Worm (Caenorhabditis elegans) whole organism, L1 larva: Measurements from ENCODE around the gene dpy-10.

ENCODE experiments used
- C16A3.4 ChIP-seq: fragments of 150-350 bp; optimal IDR thresholded peaks from 2 replicates; lab custom pipeline; 2014; ENCODE audit warnings: missing biosample characterization, missing genetic modification characterization
- F16B12.6 ChIP-seq: fragments of 150-350 bp; optimal IDR thresholded peaks from 2 replicates; lab custom pipeline; 2014; ENCODE audit warnings: missing biosample characterization, missing genetic modification characterization
- aha-1 ChIP-seq: fragments of 150-350 bp; optimal IDR thresholded peaks from 2 replicates; lab custom pipeline; 2014; ENCODE audit warnings: missing biosample characterization, missing genetic modification characterization
- alr-1 ChIP-seq: fragments of 200-800 bp; sonication (Bioruptor generic); optimal IDR thresholded peaks from 2 replicates; lab custom pipeline; 2018; ENCODE audit warnings: borderline replicate concordance, mild to moderate bottlenecking, missing genetic modification characterization, missing compliant biosample characterization
- aly-2 ChIP-seq: fragments of 150-350 bp; optimal IDR thresholded peaks from 2 replicates; lab custom pipeline; 2014; ENCODE audit warnings: missing biosample characterization, missing genetic modification characterization
- blmp-1 ChIP-seq: fragments of 150-350 bp; optimal IDR thresholded peaks from 2 replicates; lab custom pipeline; 2014; ENCODE audit warnings: missing biosample characterization, missing genetic modification characterization
- ceh-63 ChIP-seq: fragments of 200-800 bp; sonication (Bioruptor generic); optimal IDR thresholded peaks from 2 replicates; lab custom pipeline; 2018; ENCODE audit warnings: mild to moderate bottlenecking, missing genetic modification characterization, missing compliant biosample characterization
- ceh-82 ChIP-seq, 3 experiments: fragments of 150-350 bp in 1 of 3; sonication (generic microtip) in 2 of 3; optimal IDR thresholded peaks; 2 replicates each; lab custom pipeline; 2014 to 2017; ENCODE audit warnings: missing biosample characterization in 3 of 3, missing genetic modification characterization in 3 of 3
- dpl-1 ChIP-seq, 3 experiments: fragments of 150-350 bp in 2 of 3; sonication (generic microtip) in 1 of 3; optimal IDR thresholded peaks; 2 replicates each; lab custom pipeline; 2014 to 2017; ENCODE audit warnings: missing biosample characterization in 3 of 3, missing genetic modification characterization in 3 of 3, missing genetic modification reagents in 3 of 3
- efl-1 ChIP-seq, 4 experiments: fragments of 150-350 bp; optimal IDR thresholded peaks in 3 of 4; peaks in 1 of 4; 1 replicate in 1 of 4; 2 replicates in 3 of 4; lab custom pipeline; 2014; ENCODE audit warnings: missing biosample characterization in 2 of 4, missing genetic modification characterization in 2 of 4, missing genetic modification reagents in 2 of 4
- elt-2 ChIP-seq: sonication (generic microtip); optimal IDR thresholded peaks from 2 replicates; lab custom pipeline; 2016; ENCODE audit warnings: missing genetic modification characterization, mild to moderate bottlenecking, inconsistent platforms, missing compliant biosample characterization, missing genetic modification reagents
- ets-5 ChIP-seq: fragments of 200-800 bp; sonication (Bioruptor generic); IDR thresholded peaks from 2 replicates; pipeline ENCODE4 v1.3.6; 2022; ENCODE audit warnings: missing genetic modification characterization, missing compliant biosample characterization
- fkh-10 ChIP-seq: sonication (generic microtip); optimal IDR thresholded peaks from 2 replicates; lab custom pipeline; 2017; ENCODE audit warnings: missing biosample characterization, missing genetic modification reagents, missing genetic modification characterization
- fkh-4 ChIP-seq: sonication (generic microtip); optimal IDR thresholded peaks from 2 replicates; lab custom pipeline; 2016; ENCODE audit warnings: missing compliant biosample characterization, missing genetic modification characterization, borderline replicate concordance
- fkh-8 ChIP-seq: sonication (generic microtip); optimal IDR thresholded peaks from 2 replicates; lab custom pipeline; 2016; ENCODE audit warnings: mild to moderate bottlenecking, missing genetic modification characterization, missing compliant biosample characterization
- fos-1 ChIP-seq: fragments of 150-350 bp; optimal IDR thresholded peaks from 2 replicates; lab custom pipeline; 2014; ENCODE audit warnings: missing biosample characterization, missing genetic modification characterization
- grh-1 ChIP-seq: fragments of 200-800 bp; sonication (Bioruptor generic); IDR thresholded peaks from 2 replicates; pipeline ENCODE4 v1.3.6; 2022; ENCODE audit warnings: missing genetic modification reagents, missing genetic modification characterization, missing compliant biosample characterization
- hlh-4 ChIP-seq: sonication (generic microtip); optimal IDR thresholded peaks from 2 replicates; lab custom pipeline; 2016; ENCODE audit warnings: mild to moderate bottlenecking, missing genetic modification characterization, missing compliant biosample characterization
- isw-1 ChIP-seq: fragments of 200-800 bp; sonication (Bioruptor generic); IDR thresholded peaks from 2 replicates; pipeline ENCODE4 v1.3.6; 2022; ENCODE audit warnings: missing genetic modification characterization, missing compliant biosample characterization
- lin-14 ChIP-seq: fragments of 200-800 bp; sonication (Bioruptor generic); optimal IDR thresholded peaks from 2 replicates; lab custom pipeline; 2018; ENCODE audit warnings: mild to moderate bottlenecking, missing genetic modification characterization, moderate library complexity, missing compliant biosample characterization
- lin-15B ChIP-seq: fragments of 150-350 bp; sonication (generic microtip); optimal IDR thresholded peaks from 3 replicates; lab custom pipeline; 2014; ENCODE audit warnings: missing biosample characterization, missing genetic modification characterization
- lin-35 ChIP-seq, 2 experiments: fragments of 150-350 bp; optimal IDR thresholded peaks; 2 replicates each; lab custom pipeline; 2014; ENCODE audit warnings: missing biosample characterization in 2 of 2, missing genetic modification characterization in 2 of 2, missing genetic modification reagents in 2 of 2
- lin-39 ChIP-seq: fragments of 150-350 bp; optimal IDR thresholded peaks from 2 replicates; lab custom pipeline; 2014; ENCODE audit warnings: missing biosample characterization, missing genetic modification reagents, missing genetic modification characterization
- lsy-2 ChIP-seq, 2 experiments: fragments of 150-350 bp; optimal IDR thresholded peaks; 2 replicates each; lab custom pipeline; 2014; ENCODE audit warnings: missing biosample characterization in 2 of 2, missing genetic modification characterization in 2 of 2
- mdl-1 ChIP-seq, 2 experiments: fragments of 150-350 bp; optimal IDR thresholded peaks; 2 replicates each; lab custom pipeline; 2014 to 2017; ENCODE audit warnings: missing biosample characterization in 2 of 2, missing genetic modification characterization in 2 of 2, inconsistent platforms in 1 of 2
- mef-2 ChIP-seq: fragments of 150-350 bp; optimal IDR thresholded peaks from 2 replicates; lab custom pipeline; 2014; ENCODE audit warnings: missing biosample characterization, missing genetic modification characterization
- mep-1 ChIP-seq: fragments of 150-350 bp; optimal IDR thresholded peaks from 2 replicates; lab custom pipeline; 2014; ENCODE audit warnings: missing biosample characterization, missing genetic modification characterization
- nhr-19 ChIP-seq: fragments of 200-800 bp; sonication (Bioruptor generic); conservative IDR thresholded peaks from 2 replicates; pipeline ENCODE4 v1.3.6; 2022; ENCODE audit warnings: missing genetic modification characterization, missing compliant biosample characterization
- nhr-20 ChIP-seq: sonication (generic microtip); optimal IDR thresholded peaks from 2 replicates; lab custom pipeline; 2016; ENCODE audit warnings: mild to moderate bottlenecking, missing genetic modification characterization, missing compliant biosample characterization
- nhr-28 ChIP-seq: fragments of 150-350 bp; optimal IDR thresholded peaks from 2 replicates; lab custom pipeline; 2014; ENCODE audit warnings: missing biosample characterization, missing genetic modification characterization
- nhr-47 ChIP-seq: sonication (generic microtip); optimal IDR thresholded peaks from 2 replicates; lab custom pipeline; 2016; ENCODE audit warnings: mild to moderate bottlenecking, missing genetic modification characterization, moderate library complexity, missing compliant biosample characterization
- nhr-71 ChIP-seq: sonication (generic microtip); optimal IDR thresholded peaks from 2 replicates; lab custom pipeline; 2016; ENCODE audit warnings: mild to moderate bottlenecking, missing genetic modification characterization, moderate library complexity, missing compliant biosample characterization
- nhr-77 ChIP-seq: fragments of 150-350 bp; optimal IDR thresholded peaks from 2 replicates; lab custom pipeline; 2014; ENCODE audit warnings: missing biosample characterization, missing genetic modification characterization
- pax-3 ChIP-seq: fragments of 200-800 bp; sonication (Bioruptor generic); optimal IDR thresholded peaks from 2 replicates; lab custom pipeline; 2018; ENCODE audit warnings: mild to moderate bottlenecking, missing genetic modification characterization, moderate library complexity, missing compliant biosample characterization
- pqm-1 ChIP-seq: sonication (generic microtip); optimal IDR thresholded peaks from 3 replicates; lab custom pipeline; 2017; ENCODE audit warnings: missing biosample characterization, missing genetic modification characterization
- rnt-1 ChIP-seq: sonication (generic microtip); optimal IDR thresholded peaks from 2 replicates; lab custom pipeline; 2016; ENCODE audit warnings: mild to moderate bottlenecking, missing genetic modification characterization, moderate library complexity, missing compliant biosample characterization
- snpc-4 ChIP-seq: fragments of 150-350 bp; optimal IDR thresholded peaks from 2 replicates; lab custom pipeline; 2014; ENCODE audit warnings: missing biosample characterization, missing genetic modification characterization
- snu-23 ChIP-seq: sonication (generic microtip); optimal IDR thresholded peaks from 2 replicates; lab custom pipeline; 2016; ENCODE audit warnings: missing genetic modification characterization, missing compliant biosample characterization
- sup-37 ChIP-seq: fragments of 200-800 bp; sonication (Bioruptor generic); optimal IDR thresholded peaks from 2 replicates; lab custom pipeline; 2018; ENCODE audit warnings: mild to moderate bottlenecking, missing genetic modification characterization, missing compliant biosample characterization
- swsn-7 ChIP-seq: sonication (generic microtip); optimal IDR thresholded peaks from 2 replicates; lab custom pipeline; 2016; ENCODE audit warnings: missing genetic modification characterization, missing compliant biosample characterization
- tbx-2 ChIP-seq: sonication (generic microtip); optimal IDR thresholded peaks from 2 replicates; lab custom pipeline; 2016; ENCODE audit warnings: missing genetic modification characterization, missing compliant biosample characterization
- unc-130 ChIP-seq: fragments of 150-350 bp; optimal IDR thresholded peaks from 2 replicates; lab custom pipeline; 2017; ENCODE audit warnings: missing biosample characterization, missing genetic modification characterization, inconsistent platforms
- unc-30 ChIP-seq: sonication (generic microtip); optimal IDR thresholded peaks from 2 replicates; lab custom pipeline; 2017; ENCODE audit warnings: missing biosample characterization, missing genetic modification characterization
- unc-98 ChIP-seq: fragments of 200-800 bp; sonication (Bioruptor generic); IDR thresholded peaks from 2 replicates; pipeline ENCODE4 v1.3.6; 2022; ENCODE audit warnings: missing genetic modification characterization, missing compliant biosample characterization
- vab-15 ChIP-seq: sonication (generic microtip); optimal IDR thresholded peaks from 2 replicates; lab custom pipeline; 2017; ENCODE audit warnings: missing genotype, mild to moderate bottlenecking, missing genetic modification characterization, missing compliant biosample characterization
- xbp-1 ChIP-seq: sonication (generic microtip); optimal IDR thresholded peaks from 2 replicates; lab custom pipeline; 2016; ENCODE audit warnings: missing genetic modification characterization, missing compliant biosample characterization
- zag-1 ChIP-seq: fragments of 150-350 bp; optimal IDR thresholded peaks from 2 replicates; lab custom pipeline; 2014; ENCODE audit warnings: missing biosample characterization, missing genetic modification characterization
- ztf-11 ChIP-seq, 2 experiments: sonication (generic microtip); optimal IDR thresholded peaks; 2 replicates each; lab custom pipeline; 2016 to 2017; ENCODE audit warnings: missing genetic modification characterization in 2 of 2, missing biosample characterization in 1 of 2, missing compliant biosample characterization in 1 of 2

The dpy-10 gene

ce11 chrII:6683663-6684285 is 28.3 kb downstream of the dpy-10 start, which contains the start of gene gyf-1:
Gene gyf-1, plus strand, starts transcription at chrII:6684235.
- TF ChIP-seq sup-37 (GFP tag; lab: Kevin White, UChicago) (no peak), fos-1 (no peak), efl-1 (optimal IDR thresholded peaks at IDR 0.05; lab: Kevin White, UChicago) (peak; percentile 36 to 38), efl-1 (GFP tag; optimal IDR thresholded peaks at IDR 0.05 in 1 of 2; lab: Kevin White, UChicago) (peak; percentile 13 to 29), snu-23 (GFP tag; lab: Kevin White, UChicago) (peak; percentile 39), dpl-1 (GFP tag; optimal IDR thresholded peaks at IDR 0.05; lab: Kevin White, UChicago) (peak in 2 of 3 experiments; percentile 5 to 14), blmp-1 (tag; lab: Kevin White, UChicago) (peak; percentile 10), fkh-4 (tag; lab: Kevin White, UChicago) (no peak), mep-1 (tag; lab: Kevin White, UChicago) (no peak), nhr-47 (tag; lab: Kevin White, UChicago) (peak; percentile 37), unc-130 (tag; lab: Kevin White, UChicago) (no peak), lin-14 (GFP tag; lab: Kevin White, UChicago) (peak; percentile 76), F16B12.6 (tag; lab: Kevin White, UChicago) (peak; percentile 23), nhr-20 (peak; percentile 46), lin-35 (GFP tag; optimal IDR thresholded peaks at IDR 0.05; lab: Kevin White, UChicago) (peak in 1 of 2 experiments; percentile 32), nhr-28 (tag; lab: Kevin White, UChicago) (no peak), tbx-2 (peak; percentile 24), pax-3 (tag; lab: Kevin White, UChicago) (no peak), fkh-8 (tag; lab: Kevin White, UChicago) (peak; percentile 47), nhr-19 (no peak), hlh-4 (tag; lab: Kevin White, UChicago) (no peak), swsn-7 (tag; lab: Kevin White, UChicago) (peak; percentile 30), lin-39 (tag; lab: Kevin White, UChicago) (no peak), ceh-82 (tag; optimal IDR thresholded peaks at IDR 0.05; lab: Kevin White, UChicago) (peak in 1 of 3 experiments; percentile 53), aha-1 (no peak), alr-1 (no peak), lin-15B (tag; lab: Kevin White, UChicago) (peak; percentile 58), isw-1 (GFP tag; lab: Robert Waterston, UW) (no peak), lsy-2 (tag; optimal IDR thresholded peaks at IDR 0.05; lab: Kevin White, UChicago) (peak in 1 of 2 experiments; percentile 51), pqm-1 (tag; lab: Kevin White, UChicago) (no peak), ztf-11 (tag; optimal IDR thresholded peaks at IDR 0.05; lab: Kevin White, UChicago) (no peak), aly-2 (tag; lab: Kevin White, UChicago) (peak; percentile 3), xbp-1 (tag; lab: Kevin White, UChicago) (no peak), mdl-1 (tag; optimal IDR thresholded peaks at IDR 0.05; lab: Kevin White, UChicago) (peak in 1 of 2 experiments; percentile 55), elt-2 (tag; lab: Kevin White, UChicago) (peak; percentile 17), nhr-71 (peak; percentile 57), ceh-63 (GFP tag; lab: Kevin White, UChicago) (no peak), grh-1 (GFP tag; lab: Robert Waterston, UW) (no peak), zag-1 (tag; lab: Kevin White, UChicago) (no peak), unc-98 (GFP tag; lab: Robert Waterston, UW) (no peak), mef-2 (no peak), fkh-10 (GFP tag; lab: Kevin White, UChicago) (no peak), rnt-1 (tag; lab: Kevin White, UChicago) (peak; percentile 50), C16A3.4 (tag; lab: Kevin White, UChicago) (no peak), ets-5 (GFP tag; lab: Robert Waterston, UW) (no peak), unc-30 (no peak), nhr-77 (tag; lab: Kevin White, UChicago) (peak; percentile 8), vab-15 (tag; lab: Kevin White, UChicago) (peak; percentile 10), snpc-4 (tag; lab: Kevin White, UChicago) (no peak)
